Worm (Caenorhabditis elegans): ENCODE results near the gene str-106.

The str-106 gene

DNA sequence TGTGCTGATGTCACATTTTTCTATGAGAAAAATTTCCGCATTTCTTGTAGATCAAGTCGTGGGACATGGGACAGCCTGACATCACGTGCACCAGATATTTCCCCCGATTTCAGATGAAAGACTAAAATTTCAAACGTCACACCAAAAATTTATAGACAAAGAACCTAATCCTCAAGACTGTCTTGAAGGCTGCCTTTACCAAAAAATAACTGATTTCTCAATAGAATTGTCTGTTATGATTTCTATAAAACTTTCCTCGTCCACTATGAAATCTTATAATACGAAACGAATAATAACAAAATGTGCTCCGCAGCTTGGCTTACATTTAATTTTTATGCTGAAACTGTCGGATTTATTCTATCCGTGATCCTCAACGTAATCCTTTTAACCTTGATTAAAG, at the start of gene str-106:
TSS of gene str-106 (plus strand) at position 301 of the 400 bp plus-strand sequence.
- no peak for TF ChIP-seq W03F9.2 (tag; optimal IDR thresholded peaks at IDR 0.05)
- TF ChIP-seq dao-5 (tag; optimal IDR thresholded peaks at IDR 0.05) = no peak
- no peak for TF ChIP-seq him-1 (tag; optimal IDR thresholded peaks at IDR 0.05)

DNA sequence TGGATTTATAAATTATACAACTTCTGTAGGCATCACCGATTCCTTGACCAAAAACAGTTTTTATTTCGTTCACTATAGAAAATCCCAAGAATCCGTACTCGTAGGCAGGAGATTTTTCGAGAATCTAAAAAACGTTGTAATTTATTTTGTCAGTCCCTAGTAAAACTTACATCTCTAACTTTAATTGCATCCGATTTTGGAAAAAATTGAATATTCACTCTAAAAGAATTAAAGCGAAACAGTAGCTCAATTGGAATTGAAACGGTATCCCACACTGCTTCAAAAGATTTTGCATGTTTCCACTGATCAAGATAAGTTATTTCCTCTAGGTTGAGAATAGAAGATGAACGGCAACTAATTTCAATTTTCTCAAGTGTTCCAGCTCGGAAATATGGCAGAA, 49.2 kb upstream of the str-106 start, which contains the start of gene fbxa-142:
TSS of gene fbxa-142 (minus strand) at position 101 of the 400 bp plus-strand sequence.
- TF ChIP-seq W03F9.2 (tag; optimal IDR thresholded peaks at IDR 0.05) = no peak

DNA sequence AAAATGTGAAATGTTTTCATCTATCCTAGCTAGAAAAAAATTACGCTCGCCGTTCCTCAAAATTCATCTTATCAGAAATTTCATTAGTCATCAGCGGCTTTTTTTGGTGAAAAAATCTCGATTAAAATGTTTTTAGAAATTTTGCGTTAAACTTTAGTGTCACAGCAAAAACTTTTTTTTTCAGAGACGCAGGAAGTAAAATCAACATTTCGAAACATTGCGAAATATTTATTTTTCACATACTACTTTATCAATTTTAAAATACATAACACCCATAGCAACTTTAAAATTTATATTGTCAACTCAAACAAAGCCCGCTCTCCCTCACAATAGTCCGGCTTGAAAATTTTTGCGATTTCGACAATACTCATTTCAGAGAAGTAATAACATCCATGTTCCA, 48.2 kb upstream of the str-106 start:
- TF ChIP-seq dao-5 (tag; optimal IDR thresholded peaks at IDR 0.05) (no peak), him-1 (tag; optimal IDR thresholded peaks at IDR 0.05) (no peak), W03F9.2 (tag; optimal IDR thresholded peaks at IDR 0.05) (no peak)

DNA sequence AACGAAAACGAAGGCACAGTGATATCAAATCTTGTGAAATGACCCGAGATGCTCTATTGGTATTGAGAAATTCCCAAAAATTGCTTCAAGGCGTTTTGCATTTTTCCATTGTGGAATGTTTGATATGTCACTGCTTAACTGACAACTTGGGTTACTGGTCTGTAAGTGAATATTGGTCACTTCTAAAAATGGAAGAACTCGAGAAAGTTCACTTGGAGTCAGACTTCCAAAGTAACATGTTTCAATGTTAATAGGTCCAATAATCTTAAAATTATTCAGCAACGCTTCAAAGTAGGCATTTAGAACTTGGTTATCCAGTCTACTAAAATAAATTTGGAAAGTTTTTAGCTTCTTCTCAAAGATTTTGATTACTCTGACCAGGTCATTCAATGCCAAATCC, 47.7 kb upstream of the str-106 start, which contains the start of gene fbxa-144:
TSS of gene fbxa-144 (minus strand) at position 101 of the 400 bp plus-strand sequence.
- TF ChIP-seq him-1 (tag; optimal IDR thresholded peaks at IDR 0.05) (no peak), dao-5 (tag; optimal IDR thresholded peaks at IDR 0.05) (no peak)

DNA sequence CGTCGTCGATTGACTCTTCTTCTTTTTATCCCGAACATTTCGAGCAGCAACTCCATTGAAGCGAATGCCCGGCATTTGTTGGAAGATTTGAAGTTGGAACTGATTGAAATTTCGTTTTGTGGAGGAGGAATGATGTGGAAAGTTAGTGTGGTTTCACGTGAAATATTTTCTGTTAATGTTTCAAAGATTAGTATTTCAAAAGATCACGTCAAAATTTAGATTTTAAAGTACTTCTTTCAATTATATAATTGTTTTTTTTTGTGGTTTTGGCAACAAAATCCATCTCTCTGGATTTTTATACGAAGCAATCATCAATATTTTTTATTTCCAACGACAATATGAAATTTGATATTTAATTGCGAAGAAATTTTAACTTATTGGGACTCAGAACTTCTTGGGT, 43.4 kb upstream of the str-106 start, which contains the start of gene F44G3.7:
TSS of gene F44G3.7 (minus strand) at position 101 of the 400 bp plus-strand sequence.
- no peak for TF ChIP-seq dao-5 (tag; optimal IDR thresholded peaks at IDR 0.05)
- no peak for TF ChIP-seq him-1 (tag; optimal IDR thresholded peaks at IDR 0.05)
- no peak for TF ChIP-seq W03F9.2 (tag; optimal IDR thresholded peaks at IDR 0.05)

DNA sequence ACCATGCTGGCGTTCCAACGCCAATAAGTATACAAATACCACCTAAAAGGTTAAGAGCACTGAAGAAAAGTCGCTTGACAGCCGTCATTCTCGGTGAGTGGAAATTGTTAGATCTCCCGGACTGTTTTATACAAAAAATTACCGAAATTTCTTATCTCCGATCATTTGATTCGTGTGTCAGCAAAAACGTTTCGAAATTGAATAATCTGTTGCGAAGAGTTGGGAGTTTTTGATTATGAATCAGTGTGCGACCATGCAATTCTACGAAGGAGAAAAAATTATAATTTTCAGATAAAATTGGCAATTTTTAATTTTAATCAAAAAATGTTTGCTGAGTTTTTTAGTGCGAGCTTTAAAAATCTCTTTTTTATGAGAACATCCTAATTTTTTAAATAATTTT, 40.9 kb upstream of the str-106 start, which contains the start of gene clc-11:
TSS of gene clc-11 (minus strand) at position 101 of the 400 bp plus-strand sequence.
- TF ChIP-seq him-1 (tag; optimal IDR thresholded peaks at IDR 0.05) (no peak), W03F9.2 (tag; optimal IDR thresholded peaks at IDR 0.05) (no peak), dao-5 (tag; optimal IDR thresholded peaks at IDR 0.05) (no peak)

DNA sequence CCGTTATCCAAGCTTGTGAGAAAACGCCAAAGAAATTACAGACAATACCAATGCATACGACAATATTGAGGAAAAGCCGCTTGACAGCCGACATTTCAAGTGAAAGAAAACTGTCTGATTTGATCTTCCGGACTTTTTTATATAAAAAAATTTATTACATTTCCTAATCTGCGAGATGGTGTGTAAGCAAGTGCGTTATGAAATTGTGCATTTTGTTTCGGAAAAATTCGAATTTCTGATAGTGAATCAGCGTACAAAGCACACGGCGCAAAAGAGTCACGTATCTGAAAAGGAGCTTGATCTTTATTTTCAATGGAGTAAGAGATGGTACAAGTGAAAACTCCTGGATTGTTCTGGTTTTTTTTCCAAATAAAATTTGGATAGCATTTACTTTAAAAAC, 39.4 kb upstream of the str-106 start, which contains the start of gene clc-32:
TSS of gene clc-32 (minus strand) at position 101 of the 400 bp plus-strand sequence.
- TF ChIP-seq dao-5 (tag; optimal IDR thresholded peaks at IDR 0.05) = no peak
- no peak for TF ChIP-seq W03F9.2 (tag; optimal IDR thresholded peaks at IDR 0.05)
- no peak for TF ChIP-seq him-1 (tag; optimal IDR thresholded peaks at IDR 0.05)

DNA sequence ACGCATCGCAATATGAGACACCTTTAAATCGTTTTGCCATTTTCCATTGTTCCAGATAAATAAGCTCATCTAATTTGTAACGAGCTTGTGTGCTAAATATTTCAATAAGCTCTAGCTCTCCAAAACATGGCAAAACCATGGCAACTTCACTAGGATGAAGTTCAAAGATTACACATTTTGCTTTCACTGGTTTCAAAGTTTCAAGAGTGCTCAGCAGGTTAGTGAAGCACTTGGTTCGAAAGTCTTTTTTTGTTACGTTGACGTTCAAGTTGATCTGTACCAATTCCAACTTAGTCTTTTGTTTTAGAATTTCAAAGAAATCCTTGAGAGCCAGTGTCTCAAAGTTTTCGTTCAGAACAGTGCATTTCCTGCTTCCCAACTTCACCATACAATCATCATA, 38.1 kb upstream of the str-106 start, which contains the start of gene fbxa-18:
TSS of gene fbxa-18 (plus strand) at position 301 of the 400 bp plus-strand sequence.
- TF ChIP-seq W03F9.2 (tag; optimal IDR thresholded peaks at IDR 0.05) (no peak), him-1 (tag; optimal IDR thresholded peaks at IDR 0.05) (no peak), dao-5 (tag; optimal IDR thresholded peaks at IDR 0.05) (no peak)

DNA sequence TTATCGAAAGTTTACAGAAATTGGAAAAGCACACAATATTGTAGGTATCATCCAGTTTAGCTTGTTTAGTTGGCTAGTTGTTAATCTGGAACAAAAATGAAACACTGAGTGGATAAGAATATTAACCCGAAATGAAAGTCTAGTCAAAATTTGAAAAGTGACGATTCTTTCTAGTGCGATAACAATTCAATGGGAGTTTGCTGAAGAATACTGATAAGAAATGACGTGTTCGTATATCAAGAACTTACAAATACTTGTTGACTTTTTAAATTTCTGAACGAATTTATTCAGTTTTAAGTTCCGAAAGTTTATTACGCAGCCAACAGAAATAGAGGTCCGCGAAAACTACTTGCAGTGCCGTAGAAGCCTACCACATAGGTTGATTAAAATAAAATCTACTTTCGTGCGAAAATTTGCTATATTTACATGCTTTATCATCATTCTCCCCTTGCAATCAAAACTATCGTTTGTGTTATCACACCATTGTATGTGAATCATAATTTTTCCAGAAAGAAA, 37.3 kb upstream of the str-106 start, which contains the start of gene fbxa-88:
TSS of gene fbxa-88 (minus strand) at position 51 of the 516 bp plus-strand sequence.
- TF ChIP-seq him-1 (tag; optimal IDR thresholded peaks at IDR 0.05) (no peak), dao-5 (tag; optimal IDR thresholded peaks at IDR 0.05) (no peak)

DNA sequence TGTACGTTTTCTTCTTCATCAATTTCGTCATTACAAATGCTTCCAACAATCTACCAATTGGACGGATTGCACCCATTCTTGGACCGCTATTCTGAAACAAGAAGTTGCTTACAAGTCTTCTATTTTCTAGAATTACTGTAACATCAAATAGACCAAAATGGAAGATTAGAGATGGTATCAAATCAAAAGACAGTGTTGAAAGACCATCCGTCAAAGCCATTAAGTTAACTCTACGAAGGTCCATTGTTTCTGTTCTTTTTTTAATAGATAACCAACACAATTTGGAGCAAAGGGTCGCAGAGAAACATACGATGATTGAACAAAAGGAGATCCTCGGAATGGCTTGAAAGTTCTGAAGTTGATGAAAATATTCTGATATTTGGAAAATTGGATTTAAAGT, 35.4 kb upstream of the str-106 start:
- no peak for TF ChIP-seq him-1 (tag; optimal IDR thresholded peaks at IDR 0.05)
- no peak for TF ChIP-seq W03F9.2 (tag; optimal IDR thresholded peaks at IDR 0.05)
- TF ChIP-seq dao-5 (tag; optimal IDR thresholded peaks at IDR 0.05) = no peak

DNA sequence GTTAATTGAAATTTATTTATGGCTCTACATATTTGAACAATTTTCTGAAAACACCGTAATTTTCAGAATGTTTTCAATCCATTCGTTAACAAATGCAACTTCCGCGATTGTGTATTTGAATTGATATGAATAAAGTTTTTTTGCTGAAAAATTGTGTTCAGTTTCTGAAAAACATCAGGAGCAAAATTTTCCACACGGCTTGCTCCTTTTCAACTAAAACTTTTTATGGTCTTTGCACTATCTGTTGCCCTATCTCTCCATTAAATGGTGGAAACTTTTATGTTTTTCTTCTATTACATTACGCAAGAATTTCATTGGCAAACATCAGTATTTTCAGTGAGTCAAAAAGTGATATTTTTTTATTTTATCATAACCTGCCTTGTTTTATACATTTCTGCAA, 31.6 kb upstream of the str-106 start, which contains the start of gene F10A3.4:
TSS of gene F10A3.4 (plus strand) at position 301 of the 400 bp plus-strand sequence.
- no peak for TF ChIP-seq W03F9.2 (tag; optimal IDR thresholded peaks at IDR 0.05)
- TF ChIP-seq dao-5 (tag; optimal IDR thresholded peaks at IDR 0.05) = no peak
- no peak for TF ChIP-seq him-1 (tag; optimal IDR thresholded peaks at IDR 0.05)

DNA sequence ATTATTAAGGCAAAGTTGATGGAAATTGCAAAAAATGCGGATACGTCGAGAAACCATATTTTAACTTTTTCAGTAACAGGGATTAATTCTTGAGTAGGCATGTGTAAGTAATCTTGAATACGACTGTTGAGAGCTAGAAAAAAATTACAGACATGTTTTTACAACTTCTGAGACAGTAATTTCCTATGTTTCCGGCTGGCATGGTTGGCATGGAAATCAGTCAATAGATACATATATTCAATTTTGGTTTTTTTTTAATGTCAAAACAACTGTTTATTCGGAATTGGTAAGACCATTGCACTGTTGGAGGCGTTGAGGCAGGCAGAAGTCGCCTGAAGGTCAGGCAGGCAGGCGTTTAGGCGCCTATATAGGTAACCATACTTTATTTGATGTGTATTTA, 27.1 kb upstream of the str-106 start, which contains the start of gene str-254:
TSS of gene str-254 (minus strand) at position 101 of the 400 bp plus-strand sequence.
- TF ChIP-seq W03F9.2 (tag; optimal IDR thresholded peaks at IDR 0.05) = no peak
- no peak for TF ChIP-seq him-1 (tag; optimal IDR thresholded peaks at IDR 0.05)
- TF ChIP-seq dao-5 (tag; optimal IDR thresholded peaks at IDR 0.05) = no peak

DNA sequence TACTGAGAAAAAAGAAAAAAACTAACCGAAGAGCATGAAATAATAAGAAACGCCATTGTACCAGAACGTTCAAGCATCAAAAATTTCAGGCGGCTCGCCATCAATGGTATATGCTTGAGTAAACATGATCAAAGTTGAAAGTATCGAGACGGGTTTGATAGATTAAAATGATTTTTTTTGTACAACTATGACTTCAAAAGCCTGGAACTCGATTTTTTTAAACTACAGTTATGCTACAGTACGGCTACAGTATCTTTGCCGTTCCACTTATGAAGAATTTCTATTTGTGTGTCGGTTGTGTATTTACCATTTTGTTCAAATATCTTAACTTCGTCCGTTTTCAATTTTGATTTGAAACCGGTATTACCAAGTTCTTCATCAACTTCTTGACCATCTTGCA, 25.3 kb upstream of the str-106 start, which contains the start of gene str-97:
TSS of gene str-97 (minus strand) at position 101 of the 400 bp plus-strand sequence.
- TF ChIP-seq W03F9.2 (tag; optimal IDR thresholded peaks at IDR 0.05) (no peak), him-1 (tag; optimal IDR thresholded peaks at IDR 0.05) (no peak), dao-5 (tag; optimal IDR thresholded peaks at IDR 0.05) (no peak)

DNA sequence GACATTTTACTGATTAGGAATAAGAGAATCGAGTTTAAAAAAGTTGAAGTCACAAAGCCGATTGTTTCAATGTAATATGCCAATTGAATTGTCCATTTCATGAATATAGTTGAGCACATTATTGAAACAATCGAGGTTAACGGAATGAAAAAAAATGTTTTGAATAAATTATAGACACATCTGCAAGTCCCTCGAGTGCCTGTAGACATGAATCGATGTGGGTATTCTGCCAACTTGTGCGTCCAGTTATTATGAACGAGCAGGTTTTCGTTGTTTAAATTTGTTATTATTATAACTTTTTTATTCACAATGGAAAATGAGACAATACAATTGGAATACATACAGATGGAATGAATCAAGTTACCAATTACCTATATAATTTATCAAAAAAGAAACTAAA, 22.1 kb upstream of the str-106 start, which contains the start of gene str-99:
TSS of gene str-99 (minus strand) at position 101 of the 400 bp plus-strand sequence.
- TF ChIP-seq dao-5 (tag; optimal IDR thresholded peaks at IDR 0.05) (no peak), him-1 (tag; optimal IDR thresholded peaks at IDR 0.05) (no peak), W03F9.2 (tag; optimal IDR thresholded peaks at IDR 0.05) (no peak)

All from whole organism, L4/young adult.